Worm (Caenorhabditis elegans): ENCODE measurements around the gene clec-83.

DNA sequence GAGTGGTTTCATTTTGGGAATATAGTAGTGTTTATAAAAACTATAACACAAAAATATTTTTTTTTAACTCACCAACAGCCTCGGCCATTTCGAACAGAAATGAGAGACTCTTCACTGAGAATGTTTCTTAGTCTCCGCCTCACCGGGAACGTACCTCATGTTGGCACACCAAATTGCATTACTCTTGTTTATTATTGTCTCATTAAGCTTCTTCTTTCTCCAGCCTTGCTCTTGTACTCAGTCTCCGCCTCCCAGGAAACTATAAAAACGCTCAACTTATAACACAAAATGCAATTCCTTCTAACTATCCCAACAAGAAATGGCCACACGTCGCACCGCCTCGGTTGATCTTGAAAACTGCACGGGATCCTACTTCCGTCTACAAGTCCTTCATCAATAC is 8.7 kb downstream of the clec-83 start, which contains the start of the genes Y54G2A.48 and pudl-1:
- TF ChIP-seq ceh-45 (GFP tag; IDR thresholded peaks at IDR 0.05) (no peak), C38D4.7 (GFP tag; optimal IDR thresholded peaks at IDR 0.05) (no peak), K02D7.2 (tag; optimal IDR thresholded peaks at IDR 0.05) (no peak), ceh-2 (tag; optimal IDR thresholded peaks at IDR 0.05) (no peak), tbx-2 (tag; optimal IDR thresholded peaks at IDR 0.05) (no peak), ceh-19 (GFP tag; optimal IDR thresholded peaks at IDR 0.05) (no peak), ceh-18 (tag; optimal IDR thresholded peaks at IDR 0.05) (no peak), sox-2 (GFP tag; IDR thresholded peaks at IDR 0.05) (no peak), npax-4 (tag; optimal IDR thresholded peaks at IDR 0.05) (no peak), ceh-30 (tag; optimal IDR thresholded peaks at IDR 0.05) (no peak), ceh-31 (tag; optimal IDR thresholded peaks at IDR 0.05) (no peak)

All from whole organism, late embryonic.